1 fruit fly cellular context compared by ENCODE assay signal in the genomic region with DNA sequence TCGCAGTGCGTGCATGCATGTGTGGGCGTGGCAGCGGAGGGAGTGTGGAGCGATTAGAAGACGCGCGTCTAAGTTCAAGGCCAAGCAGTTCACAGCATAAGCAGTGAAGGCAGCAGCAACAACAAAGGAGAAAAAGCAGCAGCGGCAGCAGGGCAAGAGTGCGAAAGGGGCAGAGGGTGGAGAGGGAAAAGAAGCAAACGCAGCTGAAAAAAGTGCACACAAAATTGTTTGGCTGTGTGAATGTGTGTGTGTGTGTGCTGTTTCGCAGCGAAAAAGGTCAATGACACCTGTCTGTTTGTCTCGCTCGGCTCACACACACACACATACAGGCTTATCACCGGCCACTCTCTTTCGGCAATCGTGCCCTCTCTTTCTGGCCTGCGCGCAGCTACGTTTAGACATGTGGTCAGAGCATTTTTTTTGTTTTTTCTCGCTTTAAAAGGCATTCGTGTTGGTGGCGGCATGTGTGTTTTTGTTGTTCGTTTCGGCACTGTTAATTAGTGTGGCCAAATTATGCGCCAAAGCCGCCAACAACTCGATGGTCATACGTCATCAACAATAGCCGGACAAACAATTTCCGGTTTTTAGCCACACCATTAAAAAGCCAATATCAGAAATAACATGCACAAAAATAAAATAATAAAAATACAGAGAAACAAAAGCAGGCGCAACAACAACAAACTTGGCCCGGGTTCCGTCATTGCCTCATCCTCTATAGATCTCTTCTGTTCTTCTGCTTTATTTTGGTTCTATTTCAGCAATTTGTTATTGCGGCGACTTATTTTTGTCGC.
TF ChIP-seq lines count a peak whose summit lies in the region.

No protein-coding gene starts in this region.

TF ChIP-seq in whole organism, embryonic, 481 proteins besides CTCF, POLR2A, EP300 and RAD21 (continued from another document):
- TF ChIP-seq CG33213 (GFP tag; optimal IDR thresholded peaks at IDR 0.05; lab: Kevin White, UChicago) (no peak), CG10654 (GFP tag; optimal IDR thresholded peaks at IDR 0.05; lab: Kevin White, UChicago) (no peak), Med (GFP tag; lab: Kevin White, UChicago) (peak; percentile 69), CG11504 (tag; optimal IDR thresholded peaks at IDR 0.05; lab: Kevin White, UChicago) (peak; percentile 43), sens (GFP tag; lab: Kevin White, UChicago) (peak; percentile 62), Bdp1 (GFP tag; optimal IDR thresholded peaks at IDR 0.05; lab: Kevin White, UChicago) (no peak), gfzf (GFP tag; optimal IDR thresholded peaks at IDR 0.05; lab: Kevin White, UChicago) (peak; percentile 37), CG31441 (GFP tag; IDR thresholded peaks at IDR 0.05; lab: Robert Waterston, UW) (no peak), oc (tag; optimal IDR thresholded peaks at IDR 0.05; lab: Kevin White, UChicago) (peak; percentile 57), H15 (GFP tag; IDR thresholded peaks at IDR 0.05; lab: Robert Waterston, UW) (no peak), CG7839 (tag; optimal IDR thresholded peaks at IDR 0.05; lab: Kevin White, UChicago) (no peak), cwo (GFP tag; optimal IDR thresholded peaks at IDR 0.05; lab: Kevin White, UChicago) (peak; percentile 38), usp (GFP tag; optimal IDR thresholded peaks at IDR 0.05; lab: Kevin White, UChicago) (peak; percentile 25), fd64A (GFP tag; optimal IDR thresholded peaks at IDR 0.05; lab: Kevin White, UChicago) (no peak), CG32767 (GFP tag; IDR thresholded peaks at IDR 0.05; lab: Robert Waterston, UW) (no peak), CG4424 (GFP tag; optimal IDR thresholded peaks at IDR 0.05; lab: Kevin White, UChicago) (no peak), CG3407 (GFP tag; optimal IDR thresholded peaks at IDR 0.05; lab: Kevin White, UChicago) (no peak), NK7.1 (GFP tag; optimal IDR thresholded peaks at IDR 0.05; lab: Kevin White, UChicago) (no peak), CG16779 (GFP tag; IDR thresholded peaks at IDR 0.05; lab: Robert Waterston, UW) (no peak), CG6683 (GFP tag; optimal IDR thresholded peaks at IDR 0.05; lab: Kevin White, UChicago) (no peak), Antp (GFP tag; optimal IDR thresholded peaks at IDR 0.05; lab: Kevin White, UChicago) (no peak), CG13894 (tag; optimal IDR thresholded peaks at IDR 0.05; lab: Kevin White, UChicago) (peak; percentile 36), Hmx (GFP tag; optimal IDR thresholded peaks at IDR 0.05; lab: Kevin White, UChicago) (no peak), Deaf1 (tag; optimal IDR thresholded peaks at IDR 0.05; lab: Kevin White, UChicago) (peak; percentile 89), dysf (GFP tag; IDR thresholded peaks at IDR 0.05; lab: Robert Waterston, UW) (no peak), Fer2 (tag; optimal IDR thresholded peaks at IDR 0.05; lab: Kevin White, UChicago) (no peak), Hey (tag; optimal IDR thresholded peaks at IDR 0.05; lab: Kevin White, UChicago) (peak; percentile 32), NFAT (GFP tag; IDR thresholded peaks at IDR 0.05; lab: Robert Waterston, UW) (no peak), CG6813 (GFP tag; optimal IDR thresholded peaks at IDR 0.05; lab: Kevin White, UChicago) (peak; percentile 3), CG15011 (GFP tag; optimal IDR thresholded peaks at IDR 0.05; lab: Kevin White, UChicago) (no peak), CG12942 (GFP tag; optimal IDR thresholded peaks at IDR 0.05; lab: Kevin White, UChicago) (no peak), toy (GFP tag; IDR thresholded peaks at IDR 0.05; lab: Robert Waterston, UW) (no peak), CG34376 (GFP tag; optimal IDR thresholded peaks at IDR 0.05; lab: Kevin White, UChicago) (peak; percentile 66), PHDP (tag; optimal IDR thresholded peaks at IDR 0.05; lab: Kevin White, UChicago) (no peak), CG17829 (tag; optimal IDR thresholded peaks at IDR 0.05; lab: Kevin White, UChicago) (peak; percentile 11), CG8478 (optimal IDR thresholded peaks at IDR 0.05; lab: Kevin White, UChicago) (peak; percentile 76), fru (optimal IDR thresholded peaks at IDR 0.05; lab: Kevin White, UChicago) (no peak), insv (GFP tag; optimal IDR thresholded peaks at IDR 0.05; lab: Kevin White, UChicago) (peak in 1 of 2 experiments; percentile 4), grau (tag; optimal IDR thresholded peaks at IDR 0.05; lab: Kevin White, UChicago) (peak; percentile 23), CG4707 (GFP tag; optimal IDR thresholded peaks at IDR 0.05; lab: Kevin White, UChicago) (no peak), CG10565 (GFP tag; optimal IDR thresholded peaks at IDR 0.05; lab: Kevin White, UChicago) (no peak), Spps (tag; optimal IDR thresholded peaks at IDR 0.05; lab: Kevin White, UChicago) (no peak), Hr39 (optimal IDR thresholded peaks at IDR 0.05; lab: Kevin White, UChicago) (no peak), CG12071 (GFP tag; optimal IDR thresholded peaks at IDR 0.05; lab: Kevin White, UChicago) (no peak), Hr78 (GFP tag; optimal IDR thresholded peaks at IDR 0.05; lab: Kevin White, UChicago) (peak in 1 of 2 experiments; percentile 90), CG8290 (GFP tag; optimal IDR thresholded peaks at IDR 0.05; lab: Kevin White, UChicago) (no peak), CG8290 (tag; optimal IDR thresholded peaks at IDR 0.05; lab: Kevin White, UChicago) (peak in 1 of 2 experiments; percentile 7), bcd (GFP tag; optimal IDR thresholded peaks at IDR 0.05; lab: Kevin White, UChicago) (no peak), CG8924 (tag; optimal IDR thresholded peaks at IDR 0.05; lab: Kevin White, UChicago) (peak; percentile 52), ewg (GFP tag; optimal IDR thresholded peaks at IDR 0.05; lab: Kevin White, UChicago) (peak; percentile 9), CG14860 (GFP tag; IDR thresholded peaks at IDR 0.05; lab: Robert Waterston, UW; ENCODE audit: partially characterized antibody) (no peak), ac (GFP tag; optimal IDR thresholded peaks at IDR 0.05; lab: Kevin White, UChicago) (peak; percentile 57), CG4328 (GFP tag; optimal IDR thresholded peaks at IDR 0.05; lab: Kevin White, UChicago) (no peak), az2 (GFP tag; optimal IDR thresholded peaks at IDR 0.05; lab: Kevin White, UChicago) (no peak), GATAe (GFP tag; conservative IDR thresholded peaks at IDR 0.05; lab: Robert Waterston, UW) (no peak), CG12769 (tag; optimal IDR thresholded peaks at IDR 0.05; lab: Kevin White, UChicago) (peak; percentile 52), CG5180 (GFP tag; optimal IDR thresholded peaks at IDR 0.05; lab: Kevin White, UChicago) (no peak), MBD-R2 (GFP tag; IDR thresholded peaks at IDR 0.05; lab: Robert Waterston, UW) (no peak), knrl (GFP tag; IDR thresholded peaks at IDR 0.05; lab: Robert Waterston, UW; ENCODE audit: partially characterized antibody) (no peak), Mes4 (GFP tag; optimal IDR thresholded peaks at IDR 0.05; lab: Kevin White, UChicago) (no peak), her (GFP tag; optimal IDR thresholded peaks at IDR 0.05; lab: Kevin White, UChicago) (no peak), CG17568 (GFP tag; optimal IDR thresholded peaks at IDR 0.05; lab: Kevin White, UChicago) (peak; percentile 34), CG11696 (GFP tag; IDR thresholded peaks at IDR 0.05; lab: Robert Waterston, UW) (no peak), CG15601 (tag; optimal IDR thresholded peaks at IDR 0.05; lab: Kevin White, UChicago) (no peak), stc (GFP tag; IDR thresholded peaks at IDR 0.05; lab: Robert Waterston, UW) (no peak), B-H2 (GFP tag; optimal IDR thresholded peaks at IDR 0.05; lab: Kevin White, UChicago) (peak; percentile 43), dm (GFP tag; optimal IDR thresholded peaks at IDR 0.05; lab: Kevin White, UChicago) (peak; percentile 68), CG6272 (GFP tag; IDR thresholded peaks at IDR 0.05; lab: Robert Waterston, UW) (no peak), Hmr (GFP tag; optimal IDR thresholded peaks at IDR 0.05; lab: Kevin White, UChicago) (peak; percentile 11), btn (GFP tag; optimal IDR thresholded peaks at IDR 0.05; lab: Kevin White, UChicago) (no peak), Nf-YC (tag; optimal IDR thresholded peaks at IDR 0.05; lab: Kevin White, UChicago) (peak; percentile 62), CG13624 (GFP tag; optimal IDR thresholded peaks at IDR 0.05; lab: Kevin White, UChicago) (no peak), YL-1 (GFP tag; optimal IDR thresholded peaks at IDR 0.05; lab: Kevin White, UChicago) (no peak), CG31365 (tag; optimal IDR thresholded peaks at IDR 0.05; lab: Kevin White, UChicago) (peak; percentile 79), run (tag; optimal IDR thresholded peaks at IDR 0.05; lab: Kevin White, UChicago) (no peak), Ets65A (GFP tag; lab: Kevin White, UChicago) (peak; percentile 44), aop (GFP tag; IDR thresholded peaks at IDR 0.05; lab: Robert Waterston, UW) (no peak), Pdp1 (GFP tag; optimal IDR thresholded peaks at IDR 0.05; lab: Kevin White, UChicago) (no peak), Neu2 (GFP tag; optimal IDR thresholded peaks at IDR 0.05; lab: Kevin White, UChicago; ENCODE audit: borderline replicate concordance) (no peak), kni (GFP tag; optimal IDR thresholded peaks at IDR 0.05; lab: Kevin White, UChicago) (peak; percentile 61), cad (GFP tag; optimal IDR thresholded peaks at IDR 0.05; lab: Kevin White, UChicago) (no peak), vnd (GFP tag; IDR thresholded peaks at IDR 0.05; lab: Robert Waterston, UW; ENCODE audit: partially characterized antibody) (no peak), Vsx1 (GFP tag; optimal IDR thresholded peaks at IDR 0.05; lab: Kevin White, UChicago) (peak; percentile 23), sim (GFP tag; IDR thresholded peaks at IDR 0.05; lab: Robert Waterston, UW) (no peak)
